Fruit fly (Drosophila melanogaster) whole organism, wandering third instar larva: ENCODE data around the gene MED24.

Source experiments
- Abd-B ChIP-seq: fragments of >200 bp; optimal IDR thresholded peaks from 2 replicates; lab custom pipeline; 2017; ENCODE audit warnings: missing biosample characterization, missing genetic modification characterization
- CG32264 ChIP-seq: fragments of 200-800 bp; sonication (Bioruptor generic); optimal IDR thresholded peaks from 2 replicates; lab custom pipeline; 2016; ENCODE audit warnings: missing biosample characterization, missing genetic modification characterization
- CG9705 ChIP-seq: fragments of 200-800 bp; sonication (Bioruptor generic); optimal IDR thresholded peaks from 2 replicates; lab custom pipeline; 2018; ENCODE audit warnings: missing biosample characterization, mild to moderate bottlenecking, missing genetic modification characterization
- CrebA ChIP-seq: fragments of 200-800 bp; sonication (Bioruptor generic); optimal IDR thresholded peaks from 2 replicates; lab custom pipeline; 2016; ENCODE audit warnings: missing biosample characterization, mild to moderate bottlenecking, missing genetic modification characterization, borderline replicate concordance
- Dfd ChIP-seq: fragments of >200 bp; optimal IDR thresholded peaks from 2 replicates; lab custom pipeline; 2017; ENCODE audit warnings: missing biosample characterization, missing genetic modification characterization
- Dif ChIP-seq: fragments of 200-275, 200-300 bp; sonication (Bioruptor generic); optimal IDR thresholded peaks from 2 replicates; lab custom pipeline; 2018; ENCODE audit warnings: missing biosample characterization, missing genetic modification characterization; ENCODE audit not compliant: partially characterized antibody
- GATAd ChIP-seq: sonication (Bioruptor generic); optimal IDR thresholded peaks from 2 replicates; lab custom pipeline; 2016; ENCODE audit warnings: missing biosample characterization, missing genetic modification characterization
- HLH106 ChIP-seq: fragments of 200-800 bp; optimal IDR thresholded peaks from 3 replicates; lab custom pipeline; 2019; ENCODE audit warnings: missing biosample characterization, mild to moderate bottlenecking, missing genetic modification characterization, moderate library complexity
- Hnf4 ChIP-seq: fragments of 200-800 bp; sonication (Bioruptor generic); optimal IDR thresholded peaks from 2 replicates; lab custom pipeline; 2016; ENCODE audit warnings: missing biosample characterization, mild to moderate bottlenecking, missing genetic modification characterization
- Hr78 ChIP-seq: fragments of >200 bp; optimal IDR thresholded peaks from 2 replicates; lab custom pipeline; 2017; ENCODE audit warnings: missing biosample characterization, missing genetic modification characterization
- Hr83 ChIP-seq: fragments of 200-300 bp; sonication (Bioruptor generic); optimal IDR thresholded peaks from 2 replicates; lab custom pipeline; 2016; ENCODE audit warnings: missing biosample characterization, mild to moderate bottlenecking, missing genetic modification characterization, moderate library complexity; ENCODE audit not compliant: poor library complexity, severe bottlenecking
- Jra ChIP-seq: sonication (Bioruptor generic); optimal IDR thresholded peaks from 2 replicates; lab custom pipeline; 2016; ENCODE audit warnings: missing biosample characterization, missing genetic modification characterization
- Mio ChIP-seq: sonication (Bioruptor generic); optimal IDR thresholded peaks from 2 replicates; lab custom pipeline; 2016; ENCODE audit warnings: missing biosample characterization, missing genetic modification characterization
- Myc ChIP-seq: fragments of >200 bp; optimal IDR thresholded peaks from 2 replicates; lab custom pipeline; 2017
- N ChIP-seq: fragments of >200 bp; optimal IDR thresholded peaks from 2 replicates; lab custom pipeline; 2018; ENCODE audit warnings: missing biosample characterization, missing external identifiers, missing genetic modification characterization
- OdsH ChIP-seq: fragments of 200-800 bp; sonication (Bioruptor generic); optimal IDR thresholded peaks from 2 replicates; lab custom pipeline; 2016; ENCODE audit warnings: missing biosample characterization, mild to moderate bottlenecking, missing genetic modification characterization
- Rel ChIP-seq, 2 experiments: fragments of 200-800 bp; sonication (Bioruptor generic) in 1 of 2; optimal IDR thresholded peaks; 2 replicates in 1 of 2; 3 replicates in 1 of 2; lab custom pipeline; 2016 to 2019; ENCODE audit warnings: mild to moderate bottlenecking in 2 of 2, missing biosample characterization in 2 of 2, missing genetic modification characterization in 2 of 2, moderate library complexity in 1 of 2
- Sp1 ChIP-seq: fragments of 200-800 bp; sonication (Bioruptor generic); optimal IDR thresholded peaks from 3 replicates; lab custom pipeline; 2019; ENCODE audit warnings: missing biosample characterization, mild to moderate bottlenecking, missing genetic modification characterization, moderate library complexity
- Vsx2 ChIP-seq: fragments of 200-300, 225-300 bp; sonication (Bioruptor generic); optimal IDR thresholded peaks from 2 replicates; lab custom pipeline; 2018; ENCODE audit warnings: missing biosample characterization, missing genetic modification characterization; ENCODE audit not compliant: partially characterized antibody
- br ChIP-seq: fragments of 200-800 bp; sonication (Bioruptor generic); optimal IDR thresholded peaks from 2 replicates; lab custom pipeline; 2016; ENCODE audit warnings: missing biosample characterization, missing genetic modification characterization
- dl ChIP-seq, 2 experiments: fragments of 175-275, 200-275 bp in 1 of 2; fragments of 200-275 bp in 1 of 2; sonication (Bioruptor generic); optimal IDR thresholded peaks; lab custom pipeline; 2018; ENCODE audit warnings: mild to moderate bottlenecking in 2 of 2, missing biosample characterization in 2 of 2, missing genetic modification characterization in 2 of 2, moderate library complexity in 2 of 2; ENCODE audit not compliant: partially characterized antibody in 2 of 2, insufficient read depth in 1 of 2
- dmrt93B ChIP-seq: fragments of 200-800 bp; sonication (Bioruptor generic); optimal IDR thresholded peaks from 2 replicates; lab custom pipeline; 2018; ENCODE audit warnings: missing biosample characterization, mild to moderate bottlenecking, missing genetic modification characterization
- dsf ChIP-seq: sonication (Bioruptor generic); optimal IDR thresholded peaks from 2 replicates; lab custom pipeline; 2016; ENCODE audit warnings: missing biosample characterization, missing genetic modification characterization, borderline replicate concordance
- ey ChIP-seq: fragments of 200-800 bp; sonication (Bioruptor generic); optimal IDR thresholded peaks from 2 replicates; lab custom pipeline; 2016; ENCODE audit warnings: missing biosample characterization, missing genetic modification characterization
- foxo ChIP-seq, 2 experiments: fragments of 200-800 bp; sonication (Bioruptor generic); optimal IDR thresholded peaks; 2 replicates in 1 of 2; 3 replicates in 1 of 2; lab custom pipeline; 2016 to 2017; ENCODE audit warnings: missing biosample characterization in 2 of 2, missing genetic modification characterization in 2 of 2
- fru ChIP-seq: fragments of 200-800 bp; sonication (Bioruptor generic); optimal IDR thresholded peaks from 3 replicates; lab custom pipeline; 2016; ENCODE audit warnings: missing biosample characterization, mild to moderate bottlenecking, missing genetic modification characterization
- h ChIP-seq: fragments of 200-800 bp; sonication (Bioruptor generic); optimal IDR thresholded peaks from 3 replicates; lab custom pipeline; 2016; ENCODE audit warnings: missing biosample characterization, mild to moderate bottlenecking, missing genetic modification characterization
- jim ChIP-seq: fragments of 175-275, 200-325 bp; sonication (Bioruptor generic); optimal IDR thresholded peaks from 2 replicates; lab custom pipeline; 2016; ENCODE audit warnings: missing biosample characterization, mild to moderate bottlenecking, missing genetic modification characterization
- lola ChIP-seq: fragments of >200 bp; optimal IDR thresholded peaks from 2 replicates; lab custom pipeline; 2017; ENCODE audit warnings: missing biosample characterization, missing genetic modification characterization
- pan ChIP-seq: fragments of >200 bp; optimal IDR thresholded peaks from 2 replicates; lab custom pipeline; 2017
- psq ChIP-seq: fragments of 200-800 bp; sonication (Bioruptor generic); optimal IDR thresholded peaks from 3 replicates; lab custom pipeline; 2017; ENCODE audit warnings: missing biosample characterization, mild to moderate bottlenecking, missing genetic modification characterization, moderate library complexity
- rgr ChIP-seq: fragments of 200-800 bp; sonication (Bioruptor generic); optimal IDR thresholded peaks from 3 replicates; lab custom pipeline; 2016; ENCODE audit warnings: missing biosample characterization, mild to moderate bottlenecking, missing genetic modification characterization
- sage ChIP-seq: fragments of 200-800 bp; sonication (Bioruptor generic); optimal IDR thresholded peaks from 2 replicates; lab custom pipeline; 2016; ENCODE audit warnings: missing biosample characterization, mild to moderate bottlenecking, missing genetic modification characterization
- sv ChIP-seq: fragments of 200-800 bp; sonication (Bioruptor generic); optimal IDR thresholded peaks from 3 replicates; lab custom pipeline; 2016; ENCODE audit warnings: missing biosample characterization, missing genetic modification characterization
- tai ChIP-seq: sonication (Bioruptor generic); optimal IDR thresholded peaks from 2 replicates; lab custom pipeline; 2016; ENCODE audit warnings: missing biosample characterization, missing genetic modification characterization
- woc ChIP-seq: sonication (Bioruptor generic); optimal IDR thresholded peaks from 2 replicates; lab custom pipeline; 2016; ENCODE audit warnings: missing biosample characterization, mild to moderate bottlenecking, missing genetic modification characterization

Gene MED24

dm6 chr3L:8185263-8186227, 5.5 kb upstream of the MED24 start (continued):
- no peak for TF ChIP-seq jim (GFP tag; lab: Kevin White, UChicago)
- peak; percentile 47 for TF ChIP-seq rgr (GFP tag; lab: Kevin White, UChicago)

dm6 chr3L:8186627-8187396, 4.3 kb upstream of the MED24 start, which contains the start of the genes ERR and Atg18a:
TSS of gene ERR (minus strand) at chr3L:8186671.
TSS of gene Atg18a (plus strand) at chr3L:8186857.
- TF ChIP-seq ey (GFP tag; lab: Kevin White, UChicago) (peak; percentile 84), sage (GFP tag; lab: Kevin White, UChicago) (peak; percentile 50), Abd-B (GFP tag; lab: Kevin White, UChicago) (no peak), rgr (GFP tag; lab: Kevin White, UChicago) (peak; percentile 87), Hr83 (GFP tag; lab: Kevin White, UChicago) (peak; percentile 88), jim (GFP tag; lab: Kevin White, UChicago) (peak; percentile 36), Dif (GFP tag; lab: Kevin White, UChicago) (peak; percentile 5), Sp1 (GFP tag; lab: Kevin White, UChicago) (peak; percentile 86), Myc (lab: Kevin White, UChicago) (peak; percentile 49), fru (GFP tag; lab: Kevin White, UChicago) (peak; percentile 87), foxo (GFP tag; optimal IDR thresholded peaks at IDR 0.05; lab: Kevin White, UChicago) (peak in 1 of 2 experiments; percentile 92), br (peak; percentile 80), sv (GFP tag; lab: Kevin White, UChicago) (peak; percentile 90), Jra (GFP tag; lab: Kevin White, UChicago) (peak; percentile 88), Hnf4 (GFP tag; lab: Kevin White, UChicago) (peak; percentile 90), tai (GFP tag; lab: Kevin White, UChicago) (no peak), pan (lab: Kevin White, UChicago) (no peak), Rel (GFP tag; optimal IDR thresholded peaks at IDR 0.05; lab: Kevin White, UChicago) (peak; percentile 49), Rel (tag; optimal IDR thresholded peaks at IDR 0.05; lab: Kevin White, UChicago) (peak; percentile 69), woc (GFP tag; lab: Kevin White, UChicago) (peak; percentile 91), dmrt93B (GFP tag; lab: Kevin White, UChicago) (peak; percentile 91), OdsH (GFP tag; lab: Kevin White, UChicago) (peak; percentile 85), GATAd (GFP tag; lab: Kevin White, UChicago) (peak; percentile 74), h (GFP tag; lab: Kevin White, UChicago) (peak; percentile 91), psq (GFP tag; lab: Kevin White, UChicago) (peak; percentile 76), CrebA (GFP tag; lab: Kevin White, UChicago) (no peak), Hr78 (GFP tag; lab: Kevin White, UChicago) (no peak), dl (GFP tag; optimal IDR thresholded peaks at IDR 0.05; lab: Kevin White, UChicago; ENCODE audit: insufficient read depth in 1 of 2, partially characterized antibody in 2 of 2) (no peak), Dfd (GFP tag; lab: Kevin White, UChicago) (no peak), CG9705 (GFP tag; lab: Kevin White, UChicago) (peak; percentile 85), Mio (GFP tag; lab: Kevin White, UChicago) (peak; percentile 35), HLH106 (peak; percentile 93), dsf (GFP tag; lab: Kevin White, UChicago) (peak; percentile 86), N (GFP tag; lab: Kevin White, UChicago) (peak; percentile 63), CG32264 (GFP tag; lab: Kevin White, UChicago) (peak; percentile 29), Vsx2 (GFP tag; lab: Kevin White, UChicago) (no peak), lola (GFP tag; lab: Kevin White, UChicago) (no peak)
- TF ChIP-seq, all 38 proteins: peak for 27
